Worm (Caenorhabditis elegans) whole organism, young adult: ENCODE data around the gene F15A4.10.

ENCODE experiments used
- B0035.1 ChIP-seq: sonication (generic microtip); optimal IDR thresholded peaks from 2 replicates; lab custom pipeline; 2016; ENCODE audit warnings: missing genetic modification characterization, mild to moderate bottlenecking, missing compliant biosample characterization, missing genotype, missing genetic modification reagents
- B0336.3 ChIP-seq: fragments of 200-800 bp; sonication (Bioruptor generic); IDR thresholded peaks from 2 replicates; pipeline ENCODE4 v1.3.6; 2022; ENCODE audit warnings: missing genetic modification characterization, missing compliant biosample characterization
- C17E4.6 ChIP-seq: fragments of 200-800 bp; sonication (Bioruptor generic); IDR thresholded peaks from 2 replicates; pipeline ENCODE4 v1.3.6; 2022; ENCODE audit warnings: missing genetic modification reagents, missing genetic modification characterization, missing compliant biosample characterization
- F22D6.2 ChIP-seq: sonication (generic microtip); optimal IDR thresholded peaks from 2 replicates; lab custom pipeline; 2016; ENCODE audit warnings: mild to moderate bottlenecking, missing genetic modification characterization, missing compliant biosample characterization
- F39B2.1 ChIP-seq: fragments of 200-800 bp; sonication (Bioruptor generic); IDR thresholded peaks from 2 replicates; pipeline ENCODE4 v1.3.6; 2022; ENCODE audit warnings: missing genetic modification reagents, missing genetic modification characterization, missing compliant biosample characterization
- F49E8.2 ChIP-seq: sonication (generic microtip); optimal IDR thresholded peaks from 3 replicates; lab custom pipeline; 2017; ENCODE audit warnings: missing genetic modification characterization, mild to moderate bottlenecking, missing compliant biosample characterization, antibody characterized with exemption, moderate library complexity; ENCODE audit not compliant: insufficient read depth
- K12H6.12 ChIP-seq: fragments of 200-800 bp; sonication (Bioruptor generic); optimal IDR thresholded peaks from 2 replicates; lab custom pipeline; 2018; ENCODE audit warnings: mild to moderate bottlenecking, missing genetic modification characterization, missing compliant biosample characterization
- Y53G8AR.9 ChIP-seq: fragments of 200-800 bp; sonication (Bioruptor generic); conservative IDR thresholded peaks from 2 replicates; pipeline ENCODE4 v1.3.6; 2022; ENCODE audit warnings: missing genetic modification reagents, missing genetic modification characterization, missing compliant biosample characterization
- Y56A3A.18 ChIP-seq: fragments of 200-800 bp; sonication (Bioruptor generic); IDR thresholded peaks from 2 replicates; pipeline ENCODE4 v1.3.6; 2022; ENCODE audit warnings: missing genetic modification reagents, missing genetic modification characterization, missing compliant biosample characterization
- akir-1 ChIP-seq: fragments of 200-800 bp; sonication (Bioruptor generic); optimal IDR thresholded peaks from 2 replicates; lab custom pipeline; 2018; ENCODE audit warnings: mild to moderate bottlenecking, missing genetic modification characterization, moderate library complexity, missing compliant biosample characterization
- athp-1 ChIP-seq: sonication (generic microtip); optimal IDR thresholded peaks from 2 replicates; lab custom pipeline; 2017; ENCODE audit warnings: mild to moderate bottlenecking, missing genetic modification characterization, missing compliant biosample characterization
- attf-3 ChIP-seq: fragments of 200-800 bp; sonication (Bioruptor generic); conservative IDR thresholded peaks from 2 replicates; pipeline ENCODE4 v1.3.6; 2022; ENCODE audit warnings: missing genetic modification reagents, missing genetic modification characterization, missing compliant biosample characterization
- bed-2 ChIP-seq: fragments of 200-800 bp; sonication (Bioruptor generic); IDR thresholded peaks from 2 replicates; pipeline ENCODE4 v1.3.6; 2022; ENCODE audit warnings: missing genetic modification reagents, missing genetic modification characterization, missing compliant biosample characterization
- ccch-3 ChIP-seq: fragments of 200-800 bp; sonication (Bioruptor generic); optimal IDR thresholded peaks from 2 replicates; lab custom pipeline; 2018; ENCODE audit warnings: mild to moderate bottlenecking, missing genetic modification characterization, missing compliant biosample characterization
- cebp-2 ChIP-seq: fragments of 200-800 bp; sonication (Bioruptor generic); IDR thresholded peaks from 2 replicates; pipeline ENCODE4 v1.3.6; 2022; ENCODE audit warnings: missing genetic modification characterization, missing compliant biosample characterization
- dpl-1 ChIP-seq: fragments of 150-350 bp; optimal IDR thresholded peaks from 2 replicates; lab custom pipeline; 2014; ENCODE audit warnings: missing biosample characterization, missing genetic modification reagents, missing genetic modification characterization
- efl-1 ChIP-seq: fragments of 150-350 bp; optimal IDR thresholded peaks from 2 replicates; lab custom pipeline; 2014; ENCODE audit warnings: missing biosample characterization, missing genetic modification reagents, missing genetic modification characterization
- egl-18 ChIP-seq: fragments of 200-800 bp; sonication (Bioruptor generic); IDR thresholded peaks from 2 replicates; pipeline ENCODE4 v1.3.6; 2022; ENCODE audit warnings: missing genetic modification reagents, missing genetic modification characterization, missing compliant biosample characterization
- hmg-20 ChIP-seq: fragments of 200-800 bp; sonication (Bioruptor generic); IDR thresholded peaks from 2 replicates; pipeline ENCODE4 v1.3.6; 2022; ENCODE audit warnings: missing genetic modification reagents, missing genetic modification characterization, missing compliant biosample characterization
- hsf-1 ChIP-seq: fragments of 200-800 bp; sonication (Bioruptor generic); IDR thresholded peaks from 2 replicates; pipeline ENCODE4 v1.3.6; 2022; ENCODE audit warnings: missing genetic modification reagents, missing genetic modification characterization, missing compliant biosample characterization
- let-607 ChIP-seq, 2 experiments: fragments of 200-800 bp in 1 of 2; sonication (Bioruptor generic) in 1 of 2; sonication (generic microtip) in 1 of 2; optimal IDR thresholded peaks; 2 replicates each; lab custom pipeline; 2016 to 2018; ENCODE audit warnings: mild to moderate bottlenecking in 2 of 2, missing compliant biosample characterization in 2 of 2, missing genetic modification characterization in 2 of 2, moderate library complexity in 2 of 2, missing genotype in 1 of 2
- lsy-27 ChIP-seq: sonication (generic microtip); optimal IDR thresholded peaks from 2 replicates; lab custom pipeline; 2017; ENCODE audit warnings: missing genetic modification characterization, mild to moderate bottlenecking, missing compliant biosample characterization, antibody characterized with exemption, missing genotype, borderline replicate concordance; ENCODE audit not compliant: insufficient read depth
- madf-8 ChIP-seq: fragments of 200-800 bp; sonication (Bioruptor generic); conservative IDR thresholded peaks from 2 replicates; pipeline ENCODE4 v1.3.6; 2022; ENCODE audit warnings: missing genetic modification reagents, missing genetic modification characterization, missing compliant biosample characterization
- mel-28 ChIP-seq: sonication (generic microtip); optimal IDR thresholded peaks from 2 replicates; lab custom pipeline; 2016; ENCODE audit warnings: borderline replicate concordance, mild to moderate bottlenecking, missing genetic modification characterization, missing compliant biosample characterization
- mxl-1 ChIP-seq: sonication (generic microtip); optimal IDR thresholded peaks from 2 replicates; lab custom pipeline; 2016; ENCODE audit warnings: missing genetic modification characterization, missing compliant biosample characterization
- nhr-179 ChIP-seq: sonication (generic microtip); optimal IDR thresholded peaks from 2 replicates; lab custom pipeline; 2016; ENCODE audit warnings: mild to moderate bottlenecking, missing genetic modification characterization, missing compliant biosample characterization
- pbrm-1 ChIP-seq: fragments of 200-800 bp; sonication (Bioruptor generic); IDR thresholded peaks from 2 replicates; pipeline ENCODE4 v1.3.6; 2022; ENCODE audit warnings: missing genetic modification reagents, missing genetic modification characterization, missing compliant biosample characterization
- rpc-1 ChIP-seq, 2 experiments: fragments of 150-350 bp in 1 of 2; sonication (generic microtip) in 1 of 2; optimal IDR thresholded peaks; 2 replicates each; lab custom pipeline; 2014 to 2018; ENCODE audit warnings: missing biosample characterization in 1 of 2, missing genetic modification characterization in 1 of 2, missing genetic modification reagents in 1 of 2, missing genotype in 1 of 2
- sdz-38 ChIP-seq: sonication (generic microtip); optimal IDR thresholded peaks from 2 replicates; lab custom pipeline; 2016; ENCODE audit warnings: missing genotype, missing genetic modification characterization, missing compliant biosample characterization
- tbp1 ChIP-seq: fragments of 200-800 bp; sonication (Bioruptor generic); optimal IDR thresholded peaks from 2 replicates; lab custom pipeline; 2018; ENCODE audit warnings: mild to moderate bottlenecking, missing genetic modification characterization, missing compliant biosample characterization
- tbx-9 ChIP-seq: sonication (generic microtip); optimal IDR thresholded peaks from 2 replicates; lab custom pipeline; 2016; ENCODE audit warnings: borderline replicate concordance, missing genetic modification characterization, inconsistent platforms, missing compliant biosample characterization
- tlf-1 ChIP-seq: fragments of 200-800 bp; sonication (Bioruptor generic); optimal IDR thresholded peaks from 2 replicates; lab custom pipeline; 2018; ENCODE audit warnings: mild to moderate bottlenecking, missing genetic modification characterization, missing compliant biosample characterization
- zim-3 ChIP-seq: sonication (generic microtip); optimal IDR thresholded peaks from 2 replicates; lab custom pipeline; 2017; ENCODE audit warnings: mild to moderate bottlenecking, missing genetic modification characterization, moderate library complexity, missing compliant biosample characterization
- ztf-22 ChIP-seq: fragments of 200-800 bp; sonication (Bioruptor generic); optimal IDR thresholded peaks from 2 replicates; lab custom pipeline; 2018; ENCODE audit warnings: mild to moderate bottlenecking, missing genetic modification characterization, moderate library complexity, missing compliant biosample characterization
- ztf-28 ChIP-seq: fragments of 200-800 bp; sonication (Bioruptor generic); IDR thresholded peaks from 2 replicates; pipeline ENCODE4 v1.3.6; 2022; ENCODE audit warnings: missing genetic modification reagents, missing genetic modification characterization, missing compliant biosample characterization

The F15A4.10 gene

DNA sequence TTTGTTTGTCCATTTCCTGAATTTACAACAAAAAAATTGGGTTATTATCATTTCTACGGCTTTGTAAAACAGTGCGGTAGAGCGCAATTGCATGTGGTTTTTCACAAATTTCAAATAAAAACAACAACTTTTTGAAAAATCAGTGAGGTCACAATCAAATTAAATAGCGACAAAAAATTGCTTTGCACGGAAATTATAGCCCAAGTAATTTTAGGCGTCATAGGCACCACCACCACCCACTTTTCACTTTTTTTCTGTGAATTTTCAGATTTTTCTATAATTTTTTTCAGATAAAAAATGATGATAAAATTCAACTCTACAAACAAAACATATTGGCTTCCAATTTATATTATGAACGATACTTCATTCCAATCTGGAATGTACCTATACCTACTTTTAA, 27.7 kb downstream of the F15A4.10 start, which contains the start of gene sre-38:
TSS of gene sre-38 (plus strand) at position 301 of the 400 bp plus-strand sequence.
- TF ChIP-seq tbp1 (GFP tag; lab: Kevin White, UChicago) (no peak), mel-28 (tag; lab: Kevin White, UChicago) (no peak), C17E4.6 (no peak), zim-3 (tag; lab: Kevin White, UChicago) (no peak), egl-18 (no peak), bed-2 (GFP tag; lab: Robert Waterston, UW) (no peak), B0035.1 (no peak), F39B2.1 (GFP tag; lab: Robert Waterston, UW) (no peak), dpl-1 (GFP tag; lab: Kevin White, UChicago) (no peak), nhr-179 (tag; lab: Kevin White, UChicago) (no peak), Y53G8AR.9 (GFP tag; lab: Robert Waterston, UW) (no peak), hmg-20 (no peak), F49E8.2 (tag; lab: Kevin White, UChicago) (no peak)

- TF ChIP-seq akir-1 (GFP tag; lab: Kevin White, UChicago) (no peak), zim-3 (tag; lab: Kevin White, UChicago) (no peak), ztf-28 (GFP tag; lab: Robert Waterston, UW) (no peak), sdz-38 (tag; lab: Kevin White, UChicago) (no peak), hsf-1 (no peak), Y56A3A.18 (GFP tag; lab: Robert Waterston, UW) (no peak), cebp-2 (GFP tag; lab: Robert Waterston, UW) (no peak), hmg-20 (no peak), madf-8 (GFP tag; lab: Robert Waterston, UW) (no peak), tbx-9 (tag; lab: Kevin White, UChicago) (no peak), K12H6.12 (tag; lab: Kevin White, UChicago) (no peak)
Observed at ce11 chrII:12456633-12457032, 28.3 kb downstream of the F15A4.10 start, which contains the start of gene sre-32. Gene sre-32, minus strand, starts transcription at chrII:12456733.

ce11 chrII:12452754-12453352, 32.1 kb downstream of the F15A4.10 start, which contains the start of the genes sre-35 and sre-33:
Gene sre-35, minus strand, starts transcription at chrII:12452854.
Gene sre-33, plus strand, starts transcription at chrII:12453302.
- no peak for TF ChIP-seq hsf-1

DNA sequence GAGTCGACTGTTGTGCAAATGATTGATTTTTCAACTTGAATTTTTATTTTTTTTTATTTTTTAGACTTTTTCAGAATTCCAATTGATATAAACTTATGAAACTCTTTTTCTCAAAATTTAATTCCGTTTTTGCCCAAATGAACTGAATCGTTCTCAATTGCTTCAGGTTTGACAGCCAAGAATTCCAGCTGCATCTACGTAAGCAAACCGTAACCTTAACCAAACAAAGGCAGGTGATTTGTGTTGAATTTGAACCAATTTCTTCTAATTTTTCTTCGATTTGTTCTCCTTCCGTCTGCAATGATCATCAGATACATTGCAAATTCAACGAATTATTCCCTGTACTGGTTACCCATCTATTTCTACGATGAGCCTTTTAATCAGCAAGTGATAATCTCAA, 35.1 kb downstream of the F15A4.10 start, which contains the start of gene sre-34:
TSS of gene sre-34 (plus strand) at position 301 of the 400 bp plus-strand sequence.
- no peak for TF ChIP-seq tlf-1 (GFP tag; lab: Kevin White, UChicago)
- no peak for TF ChIP-seq K12H6.12 (tag; lab: Kevin White, UChicago)
- no peak for TF ChIP-seq C17E4.6
- no peak for TF ChIP-seq B0035.1
- TF ChIP-seq mel-28 (tag; lab: Kevin White, UChicago) = no peak
- TF ChIP-seq attf-3 (GFP tag; lab: Robert Waterston, UW) = no peak
- no peak for TF ChIP-seq mxl-1 (tag; lab: Kevin White, UChicago)
- TF ChIP-seq ccch-3 = no peak
- TF ChIP-seq F22D6.2 (tag; lab: Kevin White, UChicago) = no peak
- no peak for TF ChIP-seq rpc-1 (optimal IDR thresholded peaks at IDR 0.05; lab: Kevin White, UChicago)
- TF ChIP-seq rpc-1 (tag; optimal IDR thresholded peaks at IDR 0.05; lab: Kevin White, UChicago) = no peak
- TF ChIP-seq lsy-27 = no peak
- no peak for TF ChIP-seq B0336.3 (GFP tag; lab: Robert Waterston, UW)
- TF ChIP-seq efl-1 (GFP tag; lab: Kevin White, UChicago) = no peak
- no peak for TF ChIP-seq let-607 (tag; optimal IDR thresholded peaks at IDR 0.05; lab: Kevin White, UChicago)
- no peak for TF ChIP-seq athp-1 (tag; lab: Kevin White, UChicago)
- TF ChIP-seq pbrm-1 (GFP tag; lab: Robert Waterston, UW) = no peak
- TF ChIP-seq ztf-22 (GFP tag; lab: Kevin White, UChicago) = no peak
- TF ChIP-seq, all 124 proteins: peak for 0
